Worm (Caenorhabditis elegans) whole organism, L2 larva: Measurements from ENCODE around the gene fzr-1.
A peak's percentile ranks its signal among the peaks of the same experiment; 100 is the strongest.

Experiments
- C34F6.9 ChIP-seq: fragments of 150-350 bp; optimal IDR thresholded peaks from 2 replicates; lab custom pipeline; 2014; ENCODE audit warnings: missing biosample characterization, missing genetic modification characterization
- F13H6.1 ChIP-seq: sonication (generic microtip); optimal IDR thresholded peaks from 2 replicates; lab custom pipeline; 2016; ENCODE audit warnings: missing genetic modification characterization, missing compliant biosample characterization
- R02D3.7 ChIP-seq: fragments of 150-350 bp; optimal IDR thresholded peaks from 2 replicates; lab custom pipeline; 2014; ENCODE audit warnings: missing biosample characterization, missing genetic modification characterization
- ZK546.5 ChIP-seq: sonication (generic microtip); optimal IDR thresholded peaks from 2 replicates; lab custom pipeline; 2017; ENCODE audit warnings: missing biosample characterization, missing genetic modification characterization
- alr-1 ChIP-seq: fragments of 150-350 bp; optimal IDR thresholded peaks from 2 replicates; lab custom pipeline; 2014; ENCODE audit warnings: missing biosample characterization, missing genetic modification characterization
- aly-2 ChIP-seq: fragments of 150-350 bp; optimal IDR thresholded peaks from 2 replicates; lab custom pipeline; 2014; ENCODE audit warnings: missing biosample characterization, missing genetic modification characterization
- ama-1 ChIP-seq: fragments of 150-350 bp; optimal IDR thresholded peaks from 2 replicates; lab custom pipeline; 2018; ENCODE audit warnings: inconsistent platforms
- blmp-1 ChIP-seq: sonication (generic microtip); optimal IDR thresholded peaks from 2 replicates; lab custom pipeline; 2017; ENCODE audit warnings: missing genetic modification characterization, mild to moderate bottlenecking, missing compliant biosample characterization, antibody characterized with exemption, moderate library complexity; ENCODE audit not compliant: insufficient read depth
- ceh-16 ChIP-seq: fragments of 150-350 bp; optimal IDR thresholded peaks from 2 replicates; lab custom pipeline; 2014; ENCODE audit warnings: missing biosample characterization, missing genetic modification characterization
- crh-2 ChIP-seq: sonication (generic microtip); optimal IDR thresholded peaks from 2 replicates; lab custom pipeline; 2017; ENCODE audit warnings: missing biosample characterization, missing genetic modification characterization
- egl-27 ChIP-seq: sonication (generic microtip); optimal IDR thresholded peaks from 3 replicates; lab custom pipeline; 2017; ENCODE audit warnings: missing biosample characterization, missing genetic modification reagents, missing genetic modification characterization
- elt-1 ChIP-seq: fragments of 150-350 bp; optimal IDR thresholded peaks from 2 replicates; lab custom pipeline; 2014; ENCODE audit warnings: missing biosample characterization, missing genetic modification characterization
- gmeb-1 ChIP-seq: fragments of 150-350 bp; optimal IDR thresholded peaks from 2 replicates; lab custom pipeline; 2014; ENCODE audit warnings: missing biosample characterization, missing genetic modification characterization
- lin-11 ChIP-seq: fragments of 150-350 bp; sonication (generic microtip); optimal IDR thresholded peaks from 2 replicates; lab custom pipeline; 2014; ENCODE audit warnings: missing biosample characterization, missing genetic modification characterization, inconsistent platforms, mixed read lengths
- lin-13 ChIP-seq: fragments of 150-350 bp; optimal IDR thresholded peaks from 2 replicates; lab custom pipeline; 2014; ENCODE audit warnings: missing biosample characterization, missing genetic modification reagents, missing genetic modification characterization
- lin-39 ChIP-seq: fragments of 150-350 bp; optimal IDR thresholded peaks from 2 replicates; lab custom pipeline; 2014; ENCODE audit warnings: missing biosample characterization, missing genetic modification reagents, missing genetic modification characterization
- lsy-2 ChIP-seq, 2 experiments: fragments of 150-350 bp in 1 of 2; sonication (generic microtip) in 1 of 2; optimal IDR thresholded peaks; 2 replicates each; lab custom pipeline; 2014 to 2017; ENCODE audit warnings: missing biosample characterization in 2 of 2, missing genetic modification characterization in 2 of 2
- mab-5 ChIP-seq: fragments of 150-350 bp; optimal IDR thresholded peaks from 2 replicates; lab custom pipeline; 2014; ENCODE audit warnings: missing biosample characterization, missing genetic modification characterization
- mdl-1 ChIP-seq, 2 experiments: fragments of 150-350 bp in 1 of 2; sonication (generic microtip) in 1 of 2; optimal IDR thresholded peaks; 2 replicates each; lab custom pipeline; 2017; ENCODE audit warnings: missing biosample characterization in 2 of 2, missing genetic modification characterization in 2 of 2
- nhr-10 ChIP-seq: sonication (generic microtip); optimal IDR thresholded peaks from 2 replicates; lab custom pipeline; 2017; ENCODE audit warnings: missing biosample characterization, missing genetic modification characterization
- nhr-11 ChIP-seq: fragments of 150-350 bp; optimal IDR thresholded peaks from 2 replicates; lab custom pipeline; 2014; ENCODE audit warnings: missing biosample characterization, missing genetic modification characterization
- nhr-12 ChIP-seq: fragments of 150-350 bp; optimal IDR thresholded peaks from 2 replicates; lab custom pipeline; 2014; ENCODE audit warnings: missing biosample characterization, missing genetic modification characterization
- nhr-129 ChIP-seq: fragments of 150-350 bp; optimal IDR thresholded peaks from 2 replicates; lab custom pipeline; 2014; ENCODE audit warnings: missing biosample characterization, missing genetic modification characterization
- nhr-21 ChIP-seq: fragments of 150-350 bp; optimal IDR thresholded peaks from 2 replicates; lab custom pipeline; 2014; ENCODE audit warnings: missing biosample characterization, missing genetic modification characterization
- nhr-25 ChIP-seq: fragments of 150-350 bp; sonication (generic microtip); optimal IDR thresholded peaks from 3 replicates; lab custom pipeline; 2014; ENCODE audit warnings: missing biosample characterization, missing genetic modification characterization
- nhr-6 ChIP-seq: fragments of 150-350 bp; optimal IDR thresholded peaks from 2 replicates; lab custom pipeline; 2014; ENCODE audit warnings: missing biosample characterization, missing genetic modification characterization
- nhr-77 ChIP-seq: fragments of 150-350 bp; optimal IDR thresholded peaks from 2 replicates; lab custom pipeline; 2014; ENCODE audit warnings: missing biosample characterization, missing genetic modification characterization
- peb-1 ChIP-seq: fragments of 150-350 bp; optimal IDR thresholded peaks from 2 replicates; lab custom pipeline; 2014; ENCODE audit warnings: missing biosample characterization, missing genetic modification characterization
- sem-4 ChIP-seq: fragments of 150-350 bp; optimal IDR thresholded peaks from 2 replicates; lab custom pipeline; 2014; ENCODE audit warnings: missing biosample characterization, missing genetic modification reagents, missing genetic modification characterization
- sma-3 ChIP-seq: sonication (generic microtip); optimal IDR thresholded peaks from 2 replicates; lab custom pipeline; 2016; ENCODE audit warnings: missing genetic modification reagents, missing genetic modification characterization, missing compliant biosample characterization
- sma-9 ChIP-seq, 2 experiments: fragments of 150-350 bp in 1 of 2; sonication (generic microtip) in 1 of 2; optimal IDR thresholded peaks; 2 replicates each; lab custom pipeline; 2014 to 2016; ENCODE audit warnings: missing genetic modification characterization in 2 of 2, mild to moderate bottlenecking in 1 of 2, missing biosample characterization in 1 of 2, missing compliant biosample characterization in 1 of 2, missing genetic modification reagents in 1 of 2, moderate library complexity in 1 of 2
- snpc-4 ChIP-seq: fragments of 150-350 bp; optimal IDR thresholded peaks from 2 replicates; lab custom pipeline; 2014; ENCODE audit warnings: missing biosample characterization, missing genetic modification characterization
- unc-39 ChIP-seq: fragments of 150-350 bp; optimal IDR thresholded peaks from 2 replicates; lab custom pipeline; 2014; ENCODE audit warnings: missing biosample characterization, missing genetic modification characterization
- unc-55 ChIP-seq: fragments of 150-350 bp; sonication (generic microtip); optimal IDR thresholded peaks from 3 replicates; lab custom pipeline; 2014; ENCODE audit warnings: missing biosample characterization, missing genetic modification reagents, missing genetic modification characterization
- zag-1 ChIP-seq: fragments of 150-350 bp; optimal IDR thresholded peaks from 2 replicates; lab custom pipeline; 2014; ENCODE audit warnings: missing biosample characterization, missing genetic modification characterization
- ztf-1 ChIP-seq: fragments of 200-800 bp; sonication (Bioruptor generic); conservative IDR thresholded peaks from 2 replicates; pipeline ENCODE4 v1.3.6; 2022; ENCODE audit warnings: missing genetic modification characterization, missing compliant biosample characterization
- ztf-11 ChIP-seq: sonication (generic microtip); optimal IDR thresholded peaks from 2 replicates; lab custom pipeline; 2017; ENCODE audit warnings: missing biosample characterization, missing genetic modification characterization
- ztf-4 ChIP-seq: fragments of 150-350 bp; optimal IDR thresholded peaks from 2 replicates; lab custom pipeline; 2014; ENCODE audit warnings: missing biosample characterization, missing genetic modification characterization

The fzr-1 gene

DNA sequence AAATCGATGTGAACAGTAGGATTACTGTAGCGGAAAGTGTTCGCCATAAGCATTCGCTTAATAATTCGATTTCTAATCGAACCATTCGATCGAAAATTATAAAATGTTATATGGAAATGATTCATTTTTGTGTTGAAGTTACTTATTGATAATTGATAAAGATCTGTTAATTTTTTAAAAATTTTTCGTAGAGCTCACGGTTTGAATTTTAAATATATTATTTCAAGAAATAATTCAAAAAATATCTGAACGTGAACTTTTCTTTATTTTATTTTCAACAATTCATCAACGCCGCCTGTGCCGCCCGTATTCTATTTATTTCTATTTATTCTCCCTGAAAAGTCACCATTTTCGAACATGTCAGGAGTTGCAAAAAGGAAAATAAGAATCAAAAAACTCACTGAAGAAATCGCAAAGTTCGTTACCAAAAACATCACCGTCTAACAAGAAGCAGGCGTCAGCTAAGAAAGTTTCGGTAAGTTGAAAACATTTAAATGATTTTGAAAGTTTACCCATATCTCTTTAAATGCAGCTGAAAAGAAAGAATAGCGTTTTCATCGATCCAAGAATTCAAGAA is 32.8 kb downstream of the fzr-1 start, which contains the start of the genes T15H9.5 and T15H9.4:
Gene T15H9.5 (minus strand): TSS at position 101 of the 577 bp plus-strand sequence.
Gene T15H9.4 (plus strand): TSS at position 527 of the 577 bp plus-strand sequence.
- TF ChIP-seq nhr-11 (tag; lab: Kevin White, UChicago) (no peak), peb-1 (tag; lab: Kevin White, UChicago) (no peak), sem-4 (no peak), lin-13 (no peak), F13H6.1 (tag; lab: Kevin White, UChicago) (no peak), ceh-16 (tag; lab: Kevin White, UChicago) (no peak), egl-27 (tag; lab: Kevin White, UChicago) (no peak), ZK546.5 (tag; lab: Kevin White, UChicago) (no peak), unc-55 (GFP tag; lab: Kevin White, UChicago) (no peak), gmeb-1 (tag; lab: Kevin White, UChicago) (no peak), ztf-4 (tag; lab: Kevin White, UChicago) (no peak), nhr-77 (tag; lab: Kevin White, UChicago) (no peak), mab-5 (no peak), elt-1 (tag; lab: Kevin White, UChicago) (no peak), nhr-12 (tag; lab: Kevin White, UChicago) (no peak), mdl-1 (tag; optimal IDR thresholded peaks at IDR 0.05; lab: Kevin White, UChicago) (no peak), alr-1 (tag; lab: Kevin White, UChicago) (no peak), zag-1 (tag; lab: Kevin White, UChicago) (no peak)

DNA sequence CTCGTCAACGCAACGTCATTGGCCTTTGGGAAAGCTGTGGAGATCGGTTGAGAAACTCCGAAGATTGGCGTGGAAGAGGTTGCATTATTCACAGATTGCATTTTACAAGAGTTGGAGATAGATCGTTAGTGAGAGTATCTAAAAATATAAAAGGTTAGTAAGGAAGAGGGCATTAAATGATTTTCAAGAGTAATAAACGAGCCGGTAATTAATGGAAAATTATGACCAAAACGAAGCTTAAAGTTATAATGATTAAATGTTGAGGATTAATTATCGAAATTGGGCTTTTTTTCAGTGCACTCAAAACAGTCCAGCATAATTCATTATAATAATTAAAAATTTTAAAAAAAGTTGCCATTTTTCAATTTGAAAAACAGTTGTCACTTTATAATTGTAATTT is 35.0 kb downstream of the fzr-1 start, which contains the start of gene pap-2:
Gene pap-2 (minus strand): TSS at position 101 of the 400 bp plus-strand sequence.
- TF ChIP-seq ZK546.5 (tag; lab: Kevin White, UChicago) (no peak), gmeb-1 (tag; lab: Kevin White, UChicago) (no peak), peb-1 (tag; lab: Kevin White, UChicago) (no peak), lin-39 (tag; lab: Kevin White, UChicago) (no peak), unc-55 (GFP tag; lab: Kevin White, UChicago) (no peak), aly-2 (tag; lab: Kevin White, UChicago) (no peak), ztf-1 (no peak), lin-11 (tag; lab: Kevin White, UChicago) (no peak), sma-3 (GFP tag; lab: Kevin White, UChicago) (no peak), unc-39 (tag; lab: Kevin White, UChicago) (no peak), elt-1 (tag; lab: Kevin White, UChicago) (no peak), nhr-21 (no peak), alr-1 (tag; lab: Kevin White, UChicago) (no peak), nhr-10 (no peak)

DNA sequence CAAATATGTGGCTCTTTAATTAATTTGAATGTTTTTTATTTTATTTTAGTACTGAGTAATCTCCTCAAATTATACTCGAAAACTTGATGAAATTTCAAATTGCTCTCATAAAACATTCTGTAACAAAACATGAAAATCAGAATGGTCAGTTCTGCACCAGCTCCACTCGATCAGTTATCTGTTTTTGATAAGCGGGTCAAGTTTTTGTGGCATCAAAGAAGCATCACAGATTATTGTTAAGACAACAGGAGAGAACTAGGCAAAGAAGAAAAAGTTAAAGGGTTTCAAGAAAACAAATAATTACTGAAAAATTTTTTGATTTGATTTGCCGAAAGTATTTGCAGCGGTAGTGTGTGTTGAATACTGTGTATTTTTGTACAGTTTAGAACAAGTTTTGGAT is 37.1 kb downstream of the fzr-1 start:
- TF ChIP-seq ztf-1 (no peak), sma-9 (GFP tag; optimal IDR thresholded peaks at IDR 0.05; lab: Kevin White, UChicago) (peak; percentile 52), sma-9 (tag; optimal IDR thresholded peaks at IDR 0.05; lab: Kevin White, UChicago) (no peak)

DNA sequence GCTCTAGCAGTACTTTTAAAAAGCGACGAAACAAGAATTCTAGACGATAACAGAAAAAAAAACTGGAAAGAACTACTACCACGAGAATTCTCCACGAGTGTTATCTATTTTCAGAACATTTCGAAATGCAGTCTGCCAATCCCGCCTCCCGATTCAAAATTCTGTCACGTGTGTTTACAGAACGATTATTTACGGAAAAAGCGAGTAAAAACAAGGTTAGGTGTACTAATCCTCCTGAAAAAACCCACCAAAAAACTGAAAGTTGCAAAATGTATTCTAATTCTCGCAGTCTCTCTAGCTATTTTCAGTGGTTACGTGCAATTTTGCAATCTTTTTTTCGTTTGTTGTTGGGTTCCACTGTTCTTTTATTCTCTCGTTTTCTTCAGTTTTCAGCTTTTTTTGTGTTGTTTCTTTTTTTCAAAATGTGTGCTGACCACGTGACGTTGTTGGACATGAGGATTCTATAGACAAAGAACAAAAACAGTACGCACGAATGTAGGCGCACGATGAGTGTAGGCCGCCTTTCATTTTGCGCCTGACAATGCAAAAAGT is 37.7 kb downstream of the fzr-1 start:
- TF ChIP-seq nhr-77 (tag; lab: Kevin White, UChicago) (no peak), unc-55 (GFP tag; lab: Kevin White, UChicago) (peak; percentile 72), aly-2 (tag; lab: Kevin White, UChicago) (no peak), sem-4 (no peak), ztf-4 (tag; lab: Kevin White, UChicago) (no peak), crh-2 (tag; lab: Kevin White, UChicago) (peak; percentile 30), blmp-1 (tag; lab: Kevin White, UChicago) (no peak), mdl-1 (tag; optimal IDR thresholded peaks at IDR 0.05; lab: Kevin White, UChicago) (peak in 1 of 2 experiments; percentile 12), C34F6.9 (tag; lab: Kevin White, UChicago) (peak; percentile 39)

DNA sequence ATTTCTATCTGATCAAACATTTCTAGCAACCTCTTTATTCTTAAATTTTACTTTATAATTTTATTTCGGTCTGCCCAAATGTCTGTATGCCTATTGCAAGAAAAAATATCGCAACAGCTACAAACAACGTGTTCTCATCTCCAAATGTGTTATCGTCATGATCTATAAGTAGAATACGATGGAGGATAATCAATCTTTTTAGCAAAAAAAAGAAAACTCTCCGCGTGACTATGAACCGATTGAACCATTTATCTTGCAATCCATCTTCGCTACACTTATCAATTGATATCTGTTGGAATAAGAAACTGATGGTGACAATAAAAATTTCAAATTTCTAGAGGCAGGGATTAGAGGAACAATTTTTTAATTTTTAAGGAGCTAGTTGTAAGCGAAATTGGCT is 38.3 kb downstream of the fzr-1 start:
- TF ChIP-seq lsy-2 (tag; optimal IDR thresholded peaks at IDR 0.05; lab: Kevin White, UChicago) (no peak), ztf-11 (tag; lab: Kevin White, UChicago) (no peak), nhr-6 (tag; lab: Kevin White, UChicago) (no peak), lin-13 (no peak), R02D3.7 (no peak), egl-27 (tag; lab: Kevin White, UChicago) (no peak), nhr-21 (peak; percentile 54), sma-9 (GFP tag; optimal IDR thresholded peaks at IDR 0.05; lab: Kevin White, UChicago) (peak; percentile 87), sma-9 (tag; optimal IDR thresholded peaks at IDR 0.05; lab: Kevin White, UChicago) (no peak), nhr-12 (tag; lab: Kevin White, UChicago) (no peak), nhr-25 (peak; percentile 57), blmp-1 (tag; lab: Kevin White, UChicago) (peak; percentile 72), unc-55 (GFP tag; lab: Kevin White, UChicago) (no peak), alr-1 (tag; lab: Kevin White, UChicago) (no peak), C34F6.9 (tag; lab: Kevin White, UChicago) (peak; percentile 6), mab-5 (no peak), sem-4 (no peak), elt-1 (tag; lab: Kevin White, UChicago) (no peak), snpc-4 (no peak), ama-1 (no peak), ZK546.5 (tag; lab: Kevin White, UChicago) (no peak), lin-39 (tag; lab: Kevin White, UChicago) (no peak), nhr-77 (tag; lab: Kevin White, UChicago) (no peak), ceh-16 (tag; lab: Kevin White, UChicago) (peak; percentile 49), nhr-11 (tag; lab: Kevin White, UChicago) (no peak), nhr-129 (tag; lab: Kevin White, UChicago) (no peak), sma-3 (GFP tag; lab: Kevin White, UChicago) (no peak), mdl-1 (tag; optimal IDR thresholded peaks at IDR 0.05; lab: Kevin White, UChicago) (peak in 1 of 2 experiments; percentile 4), ztf-1 (no peak)
